Worm (Caenorhabditis elegans): Measurements from ENCODE around the gene sams-3.

Gene sams-3

ce11 chrIV:5885180-5885887, 36.9 kb downstream of the sams-3 start, which contains the start of gene glf-1:
Gene glf-1, plus strand, starts transcription at chrIV:5885835.
- TF ChIP-seq unc-62 (GFP tag; optimal IDR thresholded peaks at IDR 0.05 in 1 of 2), result peak in 1 of 2 experiments; percentile 29
- TF ChIP-seq unc-62 (tag; optimal IDR thresholded peaks at IDR 0.05), result no peak
- TF ChIP-seq arid-1 (GFP tag; conservative IDR thresholded peaks at IDR 0.05), result no peak

- TF ChIP-seq nhr-48 (tag; optimal IDR thresholded peaks at IDR 0.05), result no peak
- no peak for TF ChIP-seq lin-29 (GFP tag; IDR thresholded peaks at IDR 0.05)
- no peak for TF ChIP-seq saeg-2 (GFP tag; IDR thresholded peaks at IDR 0.05)
- TF ChIP-seq mep-1 (tag; optimal IDR thresholded peaks at IDR 0.05), result no peak
- TF ChIP-seq zag-1 (tag; optimal IDR thresholded peaks at IDR 0.05), result no peak
- no peak for TF ChIP-seq Y75B8A.6 (GFP tag; IDR thresholded peaks at IDR 0.05)
- TF ChIP-seq egl-27 (tag; optimal IDR thresholded peaks at IDR 0.05), result no peak
- TF ChIP-seq ceh-20 (GFP tag; IDR thresholded peaks at IDR 0.05), result no peak
- no peak for TF ChIP-seq ama-1 (optimal IDR thresholded peaks at IDR 0.05)
- TF ChIP-seq nhr-237 (tag; optimal IDR thresholded peaks at IDR 0.05), result no peak
- no peak for TF ChIP-seq R02D3.7 (tag; optimal IDR thresholded peaks at IDR 0.05)
- TF ChIP-seq php-3 (GFP tag; IDR thresholded peaks at IDR 0.05), result no peak
Observed at ce11 chrIV:5886605-5887004, 38.1 kb downstream of the sams-3 start.

ce11 chrIV:5891265-5891664, 42.8 kb downstream of the sams-3 start, which contains the start of gene H04M03.3:
Gene H04M03.3, plus strand, starts transcription at chrIV:5891565.
- TF ChIP-seq skn-1 (tag; optimal IDR thresholded peaks at IDR 0.05) (no peak), lsy-2 (tag; optimal IDR thresholded peaks at IDR 0.05) (no peak), lin-15B (tag; optimal IDR thresholded peaks at IDR 0.05) (no peak), nhr-76 (tag; optimal IDR thresholded peaks at IDR 0.05) (no peak), ceh-62 (tag; optimal IDR thresholded peaks at IDR 0.05) (no peak), nhr-10 (tag; optimal IDR thresholded peaks at IDR 0.05) (no peak), duxl-1 (tag; optimal IDR thresholded peaks at IDR 0.05; ENCODE audit: poor library complexity) (no peak), unc-39 (tag; optimal IDR thresholded peaks at IDR 0.05) (no peak), nhr-77 (tag; optimal IDR thresholded peaks at IDR 0.05) (no peak), ceh-20 (GFP tag; IDR thresholded peaks at IDR 0.05) (no peak), F37D6.2 (tag; optimal IDR thresholded peaks at IDR 0.05) (no peak), ztf-7 (tag; optimal IDR thresholded peaks at IDR 0.05) (no peak), sdz-12 (GFP tag; optimal IDR thresholded peaks at IDR 0.05) (no peak)

- TF ChIP-seq nhr-41 (GFP tag; IDR thresholded peaks at IDR 0.05), result no peak
- no peak for TF ChIP-seq nhr-11 (tag; optimal IDR thresholded peaks at IDR 0.05)
- TF ChIP-seq lin-38 (GFP tag; IDR thresholded peaks at IDR 0.05), result no peak
- no peak for TF ChIP-seq spr-1 (tag; optimal IDR thresholded peaks at IDR 0.05)
- TF ChIP-seq rbr-2 (tag; optimal IDR thresholded peaks at IDR 0.05), result no peak
- no peak for TF ChIP-seq madf-5 (GFP tag; IDR thresholded peaks at IDR 0.05)
- TF ChIP-seq lin-29 (GFP tag; IDR thresholded peaks at IDR 0.05), result no peak
Observed at ce11 chrIV:5895190-5895589, 46.7 kb downstream of the sams-3 start, which contains the start of gene nspb-6. Gene nspb-6, plus strand, starts transcription at chrIV:5895490.

- TF ChIP-seq arid-1 (GFP tag; conservative IDR thresholded peaks at IDR 0.05) (no peak), aha-1 (tag) (no peak), lin-39 (tag; optimal IDR thresholded peaks at IDR 0.05) (no peak), ztf-7 (tag; optimal IDR thresholded peaks at IDR 0.05) (no peak), mdl-1 (tag; optimal IDR thresholded peaks at IDR 0.05) (no peak), rbr-2 (tag; optimal IDR thresholded peaks at IDR 0.05) (no peak), unc-39 (tag; optimal IDR thresholded peaks at IDR 0.05) (no peak), mxl-3 (GFP tag; optimal IDR thresholded peaks at IDR 0.05) (no peak), skn-1 (tag; optimal IDR thresholded peaks at IDR 0.05) (no peak), daf-16 (GFP tag; optimal IDR thresholded peaks at IDR 0.05) (no peak), daf-16 (tag; optimal IDR thresholded peaks at IDR 0.05) (no peak), zfp-3 (GFP tag; conservative IDR thresholded peaks at IDR 0.05) (no peak), egl-43 (GFP tag; IDR thresholded peaks at IDR 0.05) (no peak), snpc-1.2 (GFP tag; IDR thresholded peaks at IDR 0.05) (no peak), nhr-237 (tag; optimal IDR thresholded peaks at IDR 0.05) (no peak), nhr-41 (GFP tag; IDR thresholded peaks at IDR 0.05) (no peak), Y75B8A.6 (GFP tag; IDR thresholded peaks at IDR 0.05) (no peak), ceh-82 (tag; optimal IDR thresholded peaks at IDR 0.05) (no peak), dpl-1 (GFP tag; optimal IDR thresholded peaks at IDR 0.05) (no peak), ama-1 (optimal IDR thresholded peaks at IDR 0.05) (no peak)
Observed at ce11 chrIV:5896341-5896740, 47.9 kb downstream of the sams-3 start, which contains the start of gene pck-3. Gene pck-3, plus strand, starts transcription at chrIV:5896641.

Data from whole organism, L4 larva.